Worm (Caenorhabditis elegans) whole organism, young adult: ENCODE results near the gene ehs-1.

Source experiments
- K12H6.12 ChIP-seq: fragments of 200-800 bp; sonication (Bioruptor generic); optimal IDR thresholded peaks from 2 replicates; lab custom pipeline; 2018; ENCODE audit warnings: mild to moderate bottlenecking, missing genetic modification characterization, missing compliant biosample characterization
- Y67H2A.10 ChIP-seq: fragments of 200-800 bp; sonication (Bioruptor generic); conservative IDR thresholded peaks from 2 replicates; pipeline ENCODE4 v1.3.6; 2022; ENCODE audit warnings: missing genetic modification reagents, missing genetic modification characterization, missing compliant biosample characterization
- akir-1 ChIP-seq: fragments of 200-800 bp; sonication (Bioruptor generic); optimal IDR thresholded peaks from 2 replicates; lab custom pipeline; 2018; ENCODE audit warnings: mild to moderate bottlenecking, missing genetic modification characterization, moderate library complexity, missing compliant biosample characterization
- attf-5 ChIP-seq: fragments of 200-800 bp; sonication (Bioruptor generic); optimal IDR thresholded peaks from 2 replicates; lab custom pipeline; 2018; ENCODE audit warnings: mild to moderate bottlenecking, missing genetic modification characterization, missing compliant biosample characterization
- bed-2 ChIP-seq: fragments of 200-800 bp; sonication (Bioruptor generic); IDR thresholded peaks from 2 replicates; pipeline ENCODE4 v1.3.6; 2022; ENCODE audit warnings: missing genetic modification reagents, missing genetic modification characterization, missing compliant biosample characterization
- cebp-1 ChIP-seq, 2 experiments: fragments of 200-800 bp in 1 of 2; sonication (Bioruptor generic) in 1 of 2; sonication (generic microtip) in 1 of 2; IDR thresholded peaks in 1 of 2; optimal IDR thresholded peaks in 1 of 2; 2 replicates each; pipeline versions ENCODE4 v1.3.6 to Lab custom; 2017 to 2022; ENCODE audit warnings: missing compliant biosample characterization in 2 of 2, missing genetic modification characterization in 2 of 2, mild to moderate bottlenecking in 1 of 2, missing genetic modification reagents in 1 of 2, moderate library complexity in 1 of 2
- ceh-100 ChIP-seq: fragments of 200-800 bp; sonication (Bioruptor generic); IDR thresholded peaks from 2 replicates; pipeline ENCODE4 v1.3.6; 2022; ENCODE audit warnings: missing genetic modification reagents, missing genetic modification characterization, missing compliant biosample characterization
- ceh-27 ChIP-seq: fragments of 200-800 bp; sonication (Bioruptor generic); optimal IDR thresholded peaks from 2 replicates; lab custom pipeline; 2018; ENCODE audit warnings: mild to moderate bottlenecking, missing genetic modification characterization, moderate library complexity, missing compliant biosample characterization
- ceh-58 ChIP-seq: fragments of 200-800 bp; sonication (Bioruptor generic); IDR thresholded peaks from 2 replicates; pipeline ENCODE4 v1.3.6; 2022; ENCODE audit warnings: missing genetic modification characterization, missing compliant biosample characterization
- ceh-79 ChIP-seq: sonication (generic microtip); optimal IDR thresholded peaks from 2 replicates; lab custom pipeline; 2017; ENCODE audit warnings: mild to moderate bottlenecking, missing genetic modification characterization, missing compliant biosample characterization
- efl-1 ChIP-seq: fragments of 150-350 bp; optimal IDR thresholded peaks from 2 replicates; lab custom pipeline; 2014; ENCODE audit warnings: missing biosample characterization, missing genetic modification reagents, missing genetic modification characterization
- ets-4 ChIP-seq: fragments of 200-800 bp; sonication (Bioruptor generic); optimal IDR thresholded peaks from 2 replicates; lab custom pipeline; 2018; ENCODE audit warnings: mild to moderate bottlenecking, missing genetic modification characterization, missing compliant biosample characterization
- fkh-3 ChIP-seq: sonication (generic microtip); optimal IDR thresholded peaks from 2 replicates; lab custom pipeline; 2016; ENCODE audit warnings: mild to moderate bottlenecking, missing genetic modification characterization, missing compliant biosample characterization
- hmg-1.2 ChIP-seq: fragments of 200-800 bp; sonication (Bioruptor generic); IDR thresholded peaks from 2 replicates; pipeline ENCODE4 v1.3.6; 2022; ENCODE audit warnings: missing genetic modification reagents, missing genetic modification characterization, missing compliant biosample characterization
- hsf-1 ChIP-seq: fragments of 200-800 bp; sonication (Bioruptor generic); IDR thresholded peaks from 2 replicates; pipeline ENCODE4 v1.3.6; 2022; ENCODE audit warnings: missing genetic modification reagents, missing genetic modification characterization, missing compliant biosample characterization
- lag-1 ChIP-seq: fragments of 200-800 bp; sonication (Bioruptor generic); IDR thresholded peaks from 2 replicates; pipeline ENCODE4 v1.3.6; 2022; ENCODE audit warnings: missing genetic modification reagents, missing genetic modification characterization, missing compliant biosample characterization
- lin-40 ChIP-seq: sonication (generic microtip); optimal IDR thresholded peaks from 2 replicates; lab custom pipeline; 2016; ENCODE audit warnings: missing genetic modification characterization, mild to moderate bottlenecking, missing compliant biosample characterization, missing genotype, missing genetic modification reagents
- lsl-1 ChIP-seq: fragments of 200-800 bp; sonication (Bioruptor generic); optimal IDR thresholded peaks from 2 replicates; lab custom pipeline; 2018; ENCODE audit warnings: mild to moderate bottlenecking, missing genetic modification characterization, moderate library complexity, missing compliant biosample characterization
- lsy-27 ChIP-seq: sonication (generic microtip); optimal IDR thresholded peaks from 2 replicates; lab custom pipeline; 2017; ENCODE audit warnings: missing genetic modification characterization, mild to moderate bottlenecking, missing compliant biosample characterization, antibody characterized with exemption, missing genotype, borderline replicate concordance; ENCODE audit not compliant: insufficient read depth
- madf-8 ChIP-seq: fragments of 200-800 bp; sonication (Bioruptor generic); conservative IDR thresholded peaks from 2 replicates; pipeline ENCODE4 v1.3.6; 2022; ENCODE audit warnings: missing genetic modification reagents, missing genetic modification characterization, missing compliant biosample characterization
- mcd-1 ChIP-seq: fragments of 200-800 bp; sonication (Bioruptor generic); IDR thresholded peaks from 2 replicates; pipeline ENCODE4 v1.3.6; 2022; ENCODE audit warnings: missing genetic modification reagents, missing genetic modification characterization, missing compliant biosample characterization
- mes-4 ChIP-seq: sonication (generic microtip); optimal IDR thresholded peaks from 2 replicates; lab custom pipeline; 2016; ENCODE audit warnings: missing genotype, missing genetic modification characterization, missing compliant biosample characterization
- nhr-120 ChIP-seq: fragments of 200-800 bp; sonication (Bioruptor generic); IDR thresholded peaks from 2 replicates; pipeline ENCODE4 v1.3.6; 2022; ENCODE audit warnings: missing genetic modification characterization, missing compliant biosample characterization
- nhr-27 ChIP-seq: fragments of 200-800 bp; sonication (Bioruptor generic); optimal IDR thresholded peaks from 2 replicates; lab custom pipeline; 2018; ENCODE audit warnings: mild to moderate bottlenecking, missing genetic modification characterization, moderate library complexity, missing compliant biosample characterization
- rcor-1 ChIP-seq: fragments of 200-800 bp; sonication (Bioruptor generic); IDR thresholded peaks from 2 replicates; pipeline ENCODE4 v1.3.6; 2022; ENCODE audit warnings: missing genetic modification reagents, missing genetic modification characterization, missing compliant biosample characterization
- snpc-3.4 ChIP-seq: sonication (generic microtip); optimal IDR thresholded peaks from 2 replicates; lab custom pipeline; 2017; ENCODE audit warnings: missing genetic modification characterization, mild to moderate bottlenecking, missing compliant biosample characterization, antibody characterized with exemption, moderate library complexity, missing genotype, missing genetic modification reagents
- snpc-4 ChIP-seq, 5 experiments: fragments of 150-350 bp in 1 of 5; sonication (generic microtip) in 4 of 5; optimal IDR thresholded peaks; 2 replicates each; lab custom pipeline; 2014 to 2018; ENCODE audit warnings: missing genetic modification characterization in 5 of 5, missing biosample characterization in 3 of 5, antibody characterized with exemption in 2 of 5, mild to moderate bottlenecking in 2 of 5, missing compliant biosample characterization in 2 of 5, missing genotype in 2 of 5, moderate library complexity in 2 of 5, missing genetic modification reagents in 1 of 5
- sptf-2 ChIP-seq: fragments of 200-800 bp; sonication (Bioruptor generic); optimal IDR thresholded peaks from 2 replicates; lab custom pipeline; 2018; ENCODE audit warnings: mild to moderate bottlenecking, missing genetic modification characterization, missing compliant biosample characterization
- tbx-9 ChIP-seq: sonication (generic microtip); optimal IDR thresholded peaks from 2 replicates; lab custom pipeline; 2016; ENCODE audit warnings: borderline replicate concordance, missing genetic modification characterization, inconsistent platforms, missing compliant biosample characterization
- tlf-1 ChIP-seq: fragments of 200-800 bp; sonication (Bioruptor generic); optimal IDR thresholded peaks from 2 replicates; lab custom pipeline; 2018; ENCODE audit warnings: mild to moderate bottlenecking, missing genetic modification characterization, missing compliant biosample characterization
- unc-130 ChIP-seq: sonication (generic microtip); optimal IDR thresholded peaks from 2 replicates; lab custom pipeline; 2016; ENCODE audit warnings: missing genetic modification reagents, missing genetic modification characterization, missing compliant biosample characterization
- unc-62 ChIP-seq: fragments of 150-350 bp; optimal IDR thresholded peaks from 2 replicates; lab custom pipeline; 2014; ENCODE audit warnings: missing biosample characterization, missing genetic modification reagents, missing genetic modification characterization

Gene ehs-1

DNA sequence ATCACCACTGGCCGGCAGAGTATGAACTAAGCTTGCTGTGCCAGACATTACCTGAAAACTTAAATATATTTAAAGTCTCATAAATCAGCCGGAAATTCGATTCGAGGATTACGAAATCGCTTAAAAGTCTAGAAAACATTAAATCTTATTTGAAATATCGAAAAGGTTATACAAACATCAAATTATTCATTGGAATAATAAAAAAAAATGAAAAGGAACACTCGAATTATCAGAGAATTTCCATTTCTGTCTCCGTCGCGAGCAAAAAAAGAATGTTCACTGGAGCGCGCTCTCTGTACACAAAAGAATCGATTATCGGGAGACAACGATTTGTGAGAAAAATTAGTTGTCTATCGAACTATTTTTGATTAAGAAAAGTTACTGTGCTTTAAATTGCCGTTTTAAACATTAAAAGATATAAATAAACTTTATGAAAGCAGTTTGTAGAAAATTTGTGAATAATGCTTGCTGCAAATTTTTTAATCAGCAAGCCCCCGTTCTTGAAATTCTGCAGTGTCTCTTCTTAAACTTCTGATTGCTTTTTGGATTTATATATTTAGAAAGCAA is 15.7 kb downstream of the ehs-1 start, which contains the start of gene fzo-1:
Gene fzo-1 (minus strand): TSS at position 51 of the 567 bp plus-strand sequence.
- TF ChIP-seq ceh-100 (peak; percentile 91), sptf-2 (GFP tag; lab: Kevin White, UChicago) (no peak), ceh-27 (GFP tag; lab: Kevin White, UChicago) (peak; percentile 33), hmg-1.2 (GFP tag; lab: Robert Waterston, UW) (peak; percentile 17; the same call in 1 of the 2 replicates), K12H6.12 (tag; lab: Kevin White, UChicago) (peak; percentile 18), hsf-1 (GFP tag; lab: Robert Waterston, UW) (no peak), cebp-1 (GFP tag; IDR thresholded peaks at IDR 0.05; lab: Robert Waterston, UW) (no peak), cebp-1 (tag; optimal IDR thresholded peaks at IDR 0.05; lab: Kevin White, UChicago) (peak; percentile 9), ets-4 (GFP tag; lab: Kevin White, UChicago) (no peak), unc-130 (peak; percentile 48), snpc-3.4 (no peak), snpc-4 (GFP tag; optimal IDR thresholded peaks at IDR 0.05; lab: Kevin White, UChicago) (no peak), snpc-4 (tag; optimal IDR thresholded peaks at IDR 0.05; lab: Kevin White, UChicago) (peak in 2 of 4 experiments; percentile 5 to 49), bed-2 (no peak), lag-1 (GFP tag; lab: Robert Waterston, UW) (no peak), akir-1 (peak; percentile 15), attf-5 (GFP tag; lab: Kevin White, UChicago) (peak; percentile 1)
- TF ChIP-seq, all 124 proteins: peak for 9

DNA sequence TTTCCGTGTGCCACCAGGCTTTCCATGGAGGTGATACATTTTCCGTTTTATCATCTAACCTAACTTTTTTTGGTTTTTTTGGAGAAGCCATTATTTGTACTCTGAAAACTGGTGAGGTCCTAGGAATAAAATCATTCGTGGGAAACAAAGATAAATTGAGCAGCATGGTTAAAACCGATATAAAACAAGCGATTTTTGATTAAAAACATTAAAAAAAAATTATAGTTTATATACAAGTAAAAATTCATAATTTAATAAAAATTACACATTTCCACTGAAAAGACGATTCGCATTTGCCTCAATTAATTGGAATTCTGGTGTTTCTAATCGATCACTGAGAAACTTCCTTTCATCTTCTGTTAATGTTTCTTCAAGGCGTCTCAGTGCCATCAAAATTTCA is 17.9 kb downstream of the ehs-1 start, which contains the start of gene ZK1248.15:
Gene ZK1248.15 (minus strand): TSS at position 101 of the 400 bp plus-strand sequence.
- TF ChIP-seq nhr-120 (GFP tag; lab: Robert Waterston, UW) (no peak), tbx-9 (tag; lab: Kevin White, UChicago) (no peak), ceh-79 (tag; lab: Kevin White, UChicago) (no peak), tlf-1 (GFP tag; lab: Kevin White, UChicago) (no peak), fkh-3 (tag; lab: Kevin White, UChicago) (no peak), efl-1 (no peak), ceh-27 (GFP tag; lab: Kevin White, UChicago) (no peak), mcd-1 (GFP tag; lab: Robert Waterston, UW) (no peak), lag-1 (GFP tag; lab: Robert Waterston, UW) (no peak)
- TF ChIP-seq, all 124 proteins: peak for 0

DNA sequence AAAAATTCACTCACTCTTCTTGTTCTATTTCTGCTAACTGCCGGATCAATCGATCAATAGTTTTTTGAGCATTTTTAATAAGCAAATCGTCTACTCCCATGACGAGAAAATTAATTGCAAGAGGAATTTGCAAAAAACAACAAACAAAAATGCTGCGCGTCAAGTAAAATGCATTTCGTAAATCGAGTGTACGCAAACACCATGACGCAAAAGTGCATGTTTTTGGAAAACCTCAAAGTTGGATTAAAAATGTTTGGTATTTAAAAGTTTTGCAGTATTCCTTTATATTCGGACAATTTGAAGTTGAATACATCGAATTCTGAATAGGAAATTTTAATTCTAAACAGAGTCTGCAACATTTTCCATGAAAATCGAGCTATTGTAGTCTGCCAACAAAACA is 18.7 kb downstream of the ehs-1 start, which contains the start of gene ZK1248.19:
Gene ZK1248.19 (minus strand): TSS at position 188 of the 400 bp plus-strand sequence.
- TF ChIP-seq madf-8 (GFP tag; lab: Robert Waterston, UW), result no peak
- TF ChIP-seq ceh-100, result peak; percentile 52; the same call in 1 of the 2 replicates
- no peak for TF ChIP-seq Y67H2A.10
- TF ChIP-seq cebp-1 (GFP tag; IDR thresholded peaks at IDR 0.05; lab: Robert Waterston, UW), result no peak
- no peak for TF ChIP-seq cebp-1 (tag; optimal IDR thresholded peaks at IDR 0.05; lab: Kevin White, UChicago)
- TF ChIP-seq ceh-27 (GFP tag; lab: Kevin White, UChicago), result no peak
- TF ChIP-seq rcor-1, result peak; percentile 70; the same call in 1 of the 2 replicates
- TF ChIP-seq lsl-1, result no peak
- no peak for TF ChIP-seq unc-62 (GFP tag; lab: Kevin White, UChicago)
- no peak for TF ChIP-seq sptf-2 (GFP tag; lab: Kevin White, UChicago)
- no peak for TF ChIP-seq nhr-27 (tag; lab: Kevin White, UChicago)
- TF ChIP-seq ceh-58 (GFP tag; lab: Robert Waterston, UW), result no peak
- no peak for TF ChIP-seq lin-40 (tag; lab: Kevin White, UChicago)
- TF ChIP-seq hsf-1 (GFP tag; lab: Robert Waterston, UW), result no peak
- no peak for TF ChIP-seq mes-4
- TF ChIP-seq bed-2, result no peak
- no peak for TF ChIP-seq lsy-27 (tag; lab: Kevin White, UChicago)
- no peak for TF ChIP-seq snpc-4 (GFP tag; optimal IDR thresholded peaks at IDR 0.05; lab: Kevin White, UChicago)
- peak in 1 of 4 experiments; percentile 26 for TF ChIP-seq snpc-4 (tag; optimal IDR thresholded peaks at IDR 0.05; lab: Kevin White, UChicago)
